Fruit fly (Drosophila melanogaster) whole organism, embryonic: ENCODE measurements around the gene ScpX.

Experiments
- Bdp1 ChIP-seq: fragments of 200-800 bp; sonication (Bioruptor generic); optimal IDR thresholded peaks from 3 replicates; lab custom pipeline; 2016; ENCODE audit warnings: missing biosample characterization, missing genetic modification characterization
- CG10979 ChIP-seq: fragments of 200-800 bp; sonication (Bioruptor generic); optimal IDR thresholded peaks from 2 replicates; lab custom pipeline; 2018; ENCODE audit warnings: missing biosample characterization, mild to moderate bottlenecking, missing genetic modification characterization, moderate library complexity
- CG11504 ChIP-seq: fragments of 200-800 bp; sonication (Bioruptor generic); optimal IDR thresholded peaks from 3 replicates; lab custom pipeline; 2019; ENCODE audit warnings: missing biosample characterization, mild to moderate bottlenecking, missing genetic modification characterization, moderate library complexity
- CG13424 ChIP-seq: fragments of 200-800 bp; sonication (Bioruptor generic); optimal IDR thresholded peaks from 2 replicates; lab custom pipeline; 2019; ENCODE audit warnings: missing biosample characterization, mild to moderate bottlenecking, missing genetic modification characterization, moderate library complexity
- CG15514 ChIP-seq: fragments of 200-800 bp; sonication (Bioruptor generic); optimal IDR thresholded peaks from 3 replicates; lab custom pipeline; 2017; ENCODE audit warnings: missing biosample characterization, missing genetic modification characterization, mild to moderate bottlenecking, moderate library complexity, missing genetic modification reagents
- CG15601 ChIP-seq: fragments of 200-800 bp; sonication (Bioruptor generic); optimal IDR thresholded peaks from 3 replicates; lab custom pipeline; 2019; ENCODE audit warnings: missing biosample characterization, mild to moderate bottlenecking, missing genetic modification characterization, moderate library complexity
- CG15696 ChIP-seq: fragments of 200-800 bp; sonication (Bioruptor generic); optimal IDR thresholded peaks from 2 replicates; lab custom pipeline; 2019; ENCODE audit warnings: missing biosample characterization, mild to moderate bottlenecking, missing genetic modification characterization, moderate library complexity
- CG18011 ChIP-seq: fragments of 200-800 bp; sonication (Bioruptor generic); optimal IDR thresholded peaks from 2 replicates; lab custom pipeline; 2017; ENCODE audit warnings: missing biosample characterization, missing genetic modification characterization, mild to moderate bottlenecking, moderate library complexity, missing genotype
- CG1832 ChIP-seq: fragments of 200-800 bp; sonication (Bioruptor generic); optimal IDR thresholded peaks from 2 replicates; lab custom pipeline; 2017; ENCODE audit warnings: missing biosample characterization, mild to moderate bottlenecking, missing genetic modification characterization, inconsistent platforms
- CG18476 ChIP-seq: fragments of 200-800 bp; sonication (Bioruptor generic); optimal IDR thresholded peaks from 2 replicates; lab custom pipeline; 2016; ENCODE audit warnings: missing biosample characterization, mild to moderate bottlenecking, missing genetic modification characterization
- CG2199 ChIP-seq: fragments of 200-800 bp; sonication (Bioruptor generic); IDR thresholded peaks from 3 replicates; pipeline ENCODE4 v1.3.6; 2022; ENCODE audit warnings: missing biosample characterization, missing genetic modification characterization
- CG2202 ChIP-seq: fragments of 200-800 bp; sonication (Bioruptor generic); optimal IDR thresholded peaks from 2 replicates; lab custom pipeline; 2018; ENCODE audit warnings: missing biosample characterization, mild to moderate bottlenecking, missing genetic modification characterization
- CG2712 ChIP-seq: fragments of 200-800 bp; optimal IDR thresholded peaks from 3 replicates; lab custom pipeline; 2019; ENCODE audit warnings: missing biosample characterization, mild to moderate bottlenecking, missing genetic modification characterization, moderate library complexity
- CG30020 ChIP-seq: fragments of 200-800 bp; optimal IDR thresholded peaks from 2 replicates; lab custom pipeline; 2019; ENCODE audit warnings: missing biosample characterization, mild to moderate bottlenecking, missing genetic modification characterization, moderate library complexity
- CG33557 ChIP-seq: fragments of 200-800 bp; sonication (Bioruptor generic); optimal IDR thresholded peaks from 2 replicates; lab custom pipeline; 2019; ENCODE audit warnings: missing biosample characterization, mild to moderate bottlenecking, missing genetic modification characterization, moderate library complexity
- CG4820 ChIP-seq: fragments of 200-800 bp; sonication (Bioruptor generic); optimal IDR thresholded peaks from 3 replicates; lab custom pipeline; 2016; ENCODE audit warnings: missing biosample characterization, missing genetic modification characterization
- CG8290 ChIP-seq, 3 experiments: fragments of 200-800 bp; sonication (Bioruptor generic); optimal IDR thresholded peaks; 2 replicates each; lab custom pipeline; 2016 to 2019; ENCODE audit warnings: missing biosample characterization in 3 of 3, missing genetic modification characterization in 3 of 3, mild to moderate bottlenecking in 2 of 3, moderate library complexity in 1 of 3
- CG8388 ChIP-seq: fragments of 200-800 bp; sonication (Bioruptor generic); optimal IDR thresholded peaks from 2 replicates; lab custom pipeline; 2019; ENCODE audit warnings: missing biosample characterization, mild to moderate bottlenecking, missing genetic modification characterization, moderate library complexity
- CG9727 ChIP-seq: fragments of 200-800 bp; sonication (Bioruptor generic); optimal IDR thresholded peaks from 3 replicates; lab custom pipeline; 2017; ENCODE audit warnings: missing biosample characterization, mild to moderate bottlenecking, missing genetic modification characterization
- CG9876 ChIP-seq: fragments of 200-800 bp; sonication (Bioruptor generic); optimal IDR thresholded peaks from 2 replicates; lab custom pipeline; 2016; ENCODE audit warnings: missing biosample characterization, missing genetic modification characterization
- Camta ChIP-seq: fragments of 200-800 bp; sonication (Bioruptor generic); optimal IDR thresholded peaks from 2 replicates; lab custom pipeline; 2016; ENCODE audit warnings: missing biosample characterization, missing genetic modification characterization
- CoRest ChIP-seq: fragments of 200-800 bp; sonication (Bioruptor generic); optimal IDR thresholded peaks from 3 replicates; lab custom pipeline; 2018; ENCODE audit warnings: missing biosample characterization, mild to moderate bottlenecking, missing genetic modification characterization, moderate library complexity
- HLH54F ChIP-seq: fragments of 200-800 bp; sonication (Bioruptor generic); optimal IDR thresholded peaks from 3 replicates; lab custom pipeline; 2016; ENCODE audit warnings: missing biosample characterization, missing genetic modification characterization
- HmgD ChIP-seq: fragments of 200-800 bp; sonication (Bioruptor generic); optimal IDR thresholded peaks from 3 replicates; lab custom pipeline; 2016; ENCODE audit warnings: missing biosample characterization, missing genetic modification characterization
- Kr ChIP-seq: fragments of 200-800 bp; sonication (Bioruptor generic); optimal IDR thresholded peaks from 2 replicates; lab custom pipeline; 2017; ENCODE audit warnings: missing biosample characterization, mild to moderate bottlenecking, missing genetic modification characterization
- Lhr ChIP-seq: fragments of 200-800 bp; sonication (Bioruptor generic); optimal IDR thresholded peaks from 3 replicates; lab custom pipeline; 2017; ENCODE audit warnings: mild to moderate bottlenecking, missing biosample characterization, missing genetic modification reagents, missing genetic modification characterization
- NC2β ChIP-seq: fragments of 200-800 bp; sonication (Bioruptor generic); optimal IDR thresholded peaks from 2 replicates; lab custom pipeline; 2016; ENCODE audit warnings: missing biosample characterization, missing genetic modification characterization
- Opbp ChIP-seq: fragments of 200-800 bp; sonication (Bioruptor generic); IDR thresholded peaks from 3 replicates; pipeline ENCODE4 v1.3.6; 2022; ENCODE audit warnings: missing biosample characterization, missing genetic modification characterization; ENCODE audit not compliant: partially characterized antibody
- Ssrp ChIP-seq: fragments of 200-800 bp; sonication (Bioruptor generic); optimal IDR thresholded peaks from 2 replicates; lab custom pipeline; 2018; ENCODE audit warnings: missing biosample characterization, mild to moderate bottlenecking, missing genetic modification characterization, moderate library complexity
- Usf ChIP-seq: fragments of 200-800 bp; sonication (Bioruptor generic); optimal IDR thresholded peaks from 2 replicates; lab custom pipeline; 2017; ENCODE audit warnings: missing genotype, missing biosample characterization, missing genetic modification characterization
- bsh ChIP-seq, 2 experiments: fragments of 200-800 bp; sonication (Bioruptor generic); optimal IDR thresholded peaks; 2 replicates each; lab custom pipeline; 2017 to 2018; ENCODE audit warnings: mild to moderate bottlenecking in 2 of 2, missing biosample characterization in 2 of 2, missing genetic modification characterization in 2 of 2, moderate library complexity in 1 of 2
- chif ChIP-seq, 2 experiments: fragments of 200-800 bp; sonication (Bioruptor generic); optimal IDR thresholded peaks; 3 replicates each; lab custom pipeline; 2016; ENCODE audit warnings: missing biosample characterization in 2 of 2, missing genetic modification characterization in 2 of 2
- chn ChIP-seq: fragments of 200-800 bp; sonication (Bioruptor generic); optimal IDR thresholded peaks from 2 replicates; lab custom pipeline; 2016; ENCODE audit warnings: missing biosample characterization, missing genetic modification characterization
- crol ChIP-seq: fragments of 200-800 bp; sonication (Bioruptor generic); IDR thresholded peaks from 2 replicates; pipeline ENCODE4 v1.3.6; 2022; ENCODE audit warnings: missing biosample characterization, missing genetic modification characterization
- dmrt11E ChIP-seq: fragments of 200-800 bp; sonication (Bioruptor generic); optimal IDR thresholded peaks from 3 replicates; lab custom pipeline; 2018; ENCODE audit warnings: missing biosample characterization, mild to moderate bottlenecking, missing genetic modification characterization, moderate library complexity
- gce ChIP-seq: fragments of 200-800 bp; sonication (Bioruptor generic); IDR thresholded peaks from 3 replicates; pipeline ENCODE4 v1.3.6; 2022; ENCODE audit warnings: missing biosample characterization, missing genetic modification characterization
- grau ChIP-seq: fragments of 200-800 bp; optimal IDR thresholded peaks from 3 replicates; lab custom pipeline; 2019; ENCODE audit warnings: missing biosample characterization, mild to moderate bottlenecking, missing genetic modification characterization, moderate library complexity
- grn ChIP-seq: fragments of 200-800 bp; sonication (Bioruptor generic); optimal IDR thresholded peaks from 3 replicates; lab custom pipeline; 2017; ENCODE audit warnings: missing biosample characterization, missing genetic modification characterization
- her ChIP-seq: fragments of 200-800 bp; sonication (Bioruptor generic); optimal IDR thresholded peaks from 2 replicates; lab custom pipeline; 2016; ENCODE audit warnings: missing biosample characterization, missing genetic modification characterization
- lola ChIP-seq, 3 experiments: fragments of >200 bp in 2 of 3; fragments of 200-800 bp in 1 of 3; sonication (Bioruptor generic) in 1 of 3; optimal IDR thresholded peaks; 2 replicates each; lab custom pipeline; 2017 to 2019; ENCODE audit warnings: missing biosample characterization in 3 of 3, missing genetic modification characterization in 3 of 3, mild to moderate bottlenecking in 1 of 3, moderate library complexity in 1 of 3
- nmo ChIP-seq: fragments of 200-800 bp; sonication (Bioruptor generic); optimal IDR thresholded peaks from 2 replicates; lab custom pipeline; 2018; ENCODE audit warnings: missing biosample characterization, mild to moderate bottlenecking, missing genetic modification characterization, moderate library complexity
- pnt ChIP-seq: fragments of 200-800 bp; sonication (Bioruptor generic); optimal IDR thresholded peaks from 3 replicates; lab custom pipeline; 2016; ENCODE audit warnings: missing biosample characterization, missing genetic modification characterization
- row ChIP-seq: fragments of 200-800 bp; sonication (Bioruptor generic); IDR thresholded peaks from 3 replicates; pipeline ENCODE4 v1.3.6; 2022; ENCODE audit warnings: missing biosample characterization, missing genetic modification characterization
- run ChIP-seq: fragments of 200-800 bp; sonication (Bioruptor generic); optimal IDR thresholded peaks from 3 replicates; lab custom pipeline; 2018; ENCODE audit warnings: missing biosample characterization, mild to moderate bottlenecking, missing genetic modification characterization
- sc ChIP-seq, 3 experiments: fragments of >200 bp in 2 of 3; fragments of 200-800 bp in 1 of 3; sonication (Bioruptor generic) in 1 of 3; optimal IDR thresholded peaks; 2 replicates in 2 of 3; 3 replicates in 1 of 3; lab custom pipeline; 2017; ENCODE audit warnings: mild to moderate bottlenecking in 1 of 3, missing biosample characterization in 1 of 3, missing genetic modification characterization in 1 of 3, missing genetic modification reagents in 1 of 3
- sqz ChIP-seq: fragments of 200-800 bp; sonication (Bioruptor generic); optimal IDR thresholded peaks from 3 replicates; lab custom pipeline; 2018; ENCODE audit warnings: missing biosample characterization, mild to moderate bottlenecking, missing genetic modification characterization
- tio ChIP-seq: fragments of 200-800 bp; sonication (Bioruptor generic); optimal IDR thresholded peaks from 2 replicates; lab custom pipeline; 2017; ENCODE audit warnings: missing biosample characterization, missing genetic modification characterization, inconsistent platforms
- vfl ChIP-seq: fragments of 200-800 bp; sonication (Bioruptor generic); optimal IDR thresholded peaks from 2 replicates; lab custom pipeline; 2016; ENCODE audit warnings: missing biosample characterization, missing genetic modification characterization
- z ChIP-seq: fragments of 200-800 bp; sonication (Bioruptor generic); IDR thresholded peaks from 3 replicates; pipeline ENCODE4 v1.3.6; 2022; ENCODE audit warnings: missing biosample characterization, missing genetic modification characterization

The ScpX gene

DNA sequence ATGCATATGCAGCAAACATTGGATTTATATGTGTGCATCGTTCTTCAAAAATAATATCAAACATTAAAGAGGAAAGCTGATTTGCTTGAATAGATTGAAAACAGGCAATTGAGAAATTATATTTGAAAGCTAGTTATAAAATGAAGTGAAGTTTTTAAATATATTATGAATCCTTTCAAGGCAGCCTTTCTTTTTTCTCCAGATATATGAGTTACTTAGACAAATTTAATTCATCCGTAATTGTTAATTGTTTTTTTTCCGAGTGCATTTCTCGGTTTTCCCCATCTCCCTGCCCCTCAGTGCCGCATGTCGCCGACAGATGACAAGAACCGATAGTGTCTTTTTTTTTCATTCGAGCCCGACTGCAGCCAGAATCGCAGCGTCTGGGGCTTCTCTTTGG is 40.8 kb downstream of the ScpX start (continued):
- peak; percentile 51 for TF ChIP-seq CG33557 (GFP tag; lab: Kevin White, UChicago)
- no peak for TF ChIP-seq Opbp
- TF ChIP-seq chn (GFP tag; lab: Kevin White, UChicago) = peak; percentile 14
- peak in 1 of 2 experiments; percentile 46 for TF ChIP-seq bsh (GFP tag; optimal IDR thresholded peaks at IDR 0.05; lab: Kevin White, UChicago)
- TF ChIP-seq her (GFP tag; lab: Kevin White, UChicago) = no peak
- TF ChIP-seq z = no peak
- no peak for TF ChIP-seq NC2β (GFP tag; lab: Kevin White, UChicago)
- TF ChIP-seq Ssrp = peak; percentile 51
- no peak for TF ChIP-seq CG30020 (tag; lab: Kevin White, UChicago)
- peak; percentile 39 for TF ChIP-seq CG15601 (tag; lab: Kevin White, UChicago)
- TF ChIP-seq CG9876 (GFP tag; lab: Kevin White, UChicago) = no peak
- TF ChIP-seq CG10979 = peak; percentile 35
- peak; percentile 6 for TF ChIP-seq pnt (GFP tag; lab: Kevin White, UChicago)
- no peak for TF ChIP-seq gce
- peak; percentile 29 for TF ChIP-seq nmo (GFP tag; lab: Kevin White, UChicago)
- no peak for TF ChIP-seq CG18476 (GFP tag; lab: Kevin White, UChicago)
- no peak for TF ChIP-seq sc (optimal IDR thresholded peaks at IDR 0.05; lab: Kevin White, UChicago)
- peak; percentile 13 for TF ChIP-seq sc (GFP tag; optimal IDR thresholded peaks at IDR 0.05; lab: Kevin White, UChicago)
- no peak for TF ChIP-seq HmgD (GFP tag; lab: Kevin White, UChicago)
- peak; percentile 22 for TF ChIP-seq CG2202 (tag; lab: Kevin White, UChicago)
- TF ChIP-seq lola (GFP tag; optimal IDR thresholded peaks at IDR 0.05; lab: Kevin White, UChicago) = peak in 1 of 3 experiments; percentile 80
- peak; percentile 26 for TF ChIP-seq Camta (GFP tag; lab: Kevin White, UChicago)
- TF ChIP-seq Lhr = peak; percentile 17
- TF ChIP-seq CG11504 = no peak
- TF ChIP-seq CG4820 = no peak
- no peak for TF ChIP-seq row (GFP tag; lab: Robert Waterston, UW)
- TF ChIP-seq chif (GFP tag; optimal IDR thresholded peaks at IDR 0.05; lab: Kevin White, UChicago) = peak in 1 of 2 experiments; percentile 35
- no peak for TF ChIP-seq Bdp1
- TF ChIP-seq HLH54F (GFP tag; lab: Kevin White, UChicago) = no peak
- TF ChIP-seq grn = peak; percentile 55
- TF ChIP-seq tio = peak; percentile 18
- peak; percentile 62 for TF ChIP-seq sqz (GFP tag; lab: Kevin White, UChicago)
- TF ChIP-seq vfl (GFP tag; lab: Kevin White, UChicago) = no peak
- TF ChIP-seq CG18011 (GFP tag; lab: Kevin White, UChicago) = no peak
- peak; percentile 17 for TF ChIP-seq grau (tag; lab: Kevin White, UChicago)
- TF ChIP-seq dmrt11E (tag; lab: Kevin White, UChicago) = peak; percentile 81
- TF ChIP-seq CG2199 (GFP tag; lab: Robert Waterston, UW) = no peak
- TF ChIP-seq CG8290 (GFP tag; optimal IDR thresholded peaks at IDR 0.05; lab: Kevin White, UChicago) = peak; percentile 14
- no peak for TF ChIP-seq CG8290 (tag; optimal IDR thresholded peaks at IDR 0.05; lab: Kevin White, UChicago)
- peak; percentile 13 for TF ChIP-seq CG2712 (tag; lab: Kevin White, UChicago)
- peak; percentile 32 for TF ChIP-seq CoRest (tag; lab: Kevin White, UChicago)
- TF ChIP-seq CG1832 (GFP tag; lab: Kevin White, UChicago) = no peak
- TF ChIP-seq CG13424 (tag; lab: Kevin White, UChicago) = no peak
- no peak for TF ChIP-seq CG15514 (GFP tag; lab: Kevin White, UChicago)
- TF ChIP-seq CG8388 (GFP tag; lab: Kevin White, UChicago) = peak; percentile 43
- TF ChIP-seq run (tag; lab: Kevin White, UChicago) = no peak
- TF ChIP-seq CG9727 (GFP tag; lab: Kevin White, UChicago) = peak; percentile 69
- TF ChIP-seq Kr = peak; percentile 4
- TF ChIP-seq Usf = peak; percentile 14
- TF ChIP-seq crol (GFP tag; lab: Robert Waterston, UW) = peak; percentile 26; the same call in 1 of the 2 replicates
- TF ChIP-seq CG15696 (tag; lab: Kevin White, UChicago) = peak; percentile 26
